Fruit fly (Drosophila melanogaster) whole organism, adult: ENCODE measurements around the gene Nph.

Experiments used
- CG11617 ChIP-seq: fragments of 200-800 bp; sonication (Bioruptor generic); optimal IDR thresholded peaks from 2 replicates; lab custom pipeline; 2017; ENCODE audit warnings: mild to moderate bottlenecking, missing biosample characterization, missing genetic modification reagents, missing genetic modification characterization
- CG12768 ChIP-seq: fragments of 200-800 bp; sonication (Bioruptor generic); optimal IDR thresholded peaks from 2 replicates; lab custom pipeline; 2017; ENCODE audit warnings: missing biosample characterization, missing genetic modification characterization, mild to moderate bottlenecking, moderate library complexity, missing genetic modification reagents
- CG14711 ChIP-seq: fragments of 200-800 bp; sonication (Bioruptor generic); optimal IDR thresholded peaks from 2 replicates; lab custom pipeline; 2018; ENCODE audit warnings: missing biosample characterization, mild to moderate bottlenecking, missing genetic modification characterization, moderate library complexity
- CG1620 ChIP-seq: fragments of 200-800 bp; sonication (Bioruptor generic); optimal IDR thresholded peaks from 2 replicates; lab custom pipeline; 2016; ENCODE audit warnings: missing biosample characterization, missing genetic modification characterization
- CG33017 ChIP-seq: fragments of 200-800 bp; sonication (Bioruptor generic); optimal IDR thresholded peaks from 2 replicates; lab custom pipeline; 2018; ENCODE audit warnings: missing biosample characterization, mild to moderate bottlenecking, missing genetic modification characterization, moderate library complexity
- CG5204 ChIP-seq: fragments of 200-800 bp; sonication (Bioruptor generic); optimal IDR thresholded peaks from 2 replicates; lab custom pipeline; 2016; ENCODE audit warnings: missing biosample characterization, missing genetic modification characterization
- CG7045 ChIP-seq: fragments of 200-800 bp; sonication (Bioruptor generic); optimal IDR thresholded peaks from 2 replicates; lab custom pipeline; 2017; ENCODE audit warnings: missing biosample characterization, mild to moderate bottlenecking, missing genetic modification characterization
- CG7101 ChIP-seq: fragments of 200-800 bp; sonication (Bioruptor generic); optimal IDR thresholded peaks from 2 replicates; lab custom pipeline; 2018; ENCODE audit warnings: missing biosample characterization, mild to moderate bottlenecking, missing genetic modification characterization, moderate library complexity
- Clk ChIP-seq: fragments of 200-800 bp; sonication (Bioruptor generic); optimal IDR thresholded peaks from 2 replicates; lab custom pipeline; 2017; ENCODE audit warnings: missing biosample characterization, missing genetic modification characterization
- Hr96 ChIP-seq: fragments of 200-800 bp; sonication (Bioruptor generic); optimal IDR thresholded peaks from 2 replicates; lab custom pipeline; 2016; ENCODE audit warnings: missing biosample characterization, missing genetic modification characterization
- bab1 ChIP-seq: fragments of 200-800 bp; sonication (Bioruptor generic); optimal IDR thresholded peaks from 3 replicates; lab custom pipeline; 2019; ENCODE audit warnings: missing biosample characterization, mild to moderate bottlenecking, missing genetic modification characterization, moderate library complexity
- pad ChIP-seq: fragments of 200-800 bp; sonication (Bioruptor generic); optimal IDR thresholded peaks from 3 replicates; lab custom pipeline; 2017; ENCODE audit warnings: missing biosample characterization, missing genetic modification characterization, mild to moderate bottlenecking, moderate library complexity, missing genetic modification reagents

dm6 chr3R:30014977-30015514 is 10.4 kb upstream of the Nph start, which contains the start of gene CG7920:
- TF ChIP-seq CG33017 (tag; lab: Kevin White, UChicago) (peak; percentile 45), CG1620 (GFP tag; lab: Kevin White, UChicago) (peak; percentile 59), CG14711 (tag; lab: Kevin White, UChicago) (peak; percentile 60), CG11617 (GFP tag; lab: Kevin White, UChicago) (peak; percentile 54), CG7045 (GFP tag; lab: Kevin White, UChicago) (peak; percentile 37), pad (peak; percentile 67), Clk (no peak), CG5204 (GFP tag; lab: Kevin White, UChicago) (no peak), CG7101 (tag; lab: Kevin White, UChicago) (peak; percentile 69), Hr96 (GFP tag; lab: Kevin White, UChicago) (peak; percentile 68), CG12768 (GFP tag; lab: Kevin White, UChicago) (peak; percentile 41), bab1 (GFP tag; lab: Kevin White, UChicago) (peak; percentile 83)
